Worm (Caenorhabditis elegans) whole organism, L4/young adult: ENCODE data around the gene K10H10.9.

Source experiments
- W03F9.2 ChIP-seq: fragments of 150-350 bp; optimal IDR thresholded peaks from 2 replicates; lab custom pipeline; 2014; ENCODE audit warnings: missing biosample characterization, missing genetic modification characterization
- dao-5 ChIP-seq: sonication (generic microtip); optimal IDR thresholded peaks from 2 replicates; lab custom pipeline; 2016; ENCODE audit warnings: missing genotype, missing genetic modification characterization, moderate library complexity, missing compliant biosample characterization
- him-1 ChIP-seq: sonication (generic microtip); optimal IDR thresholded peaks from 2 replicates; lab custom pipeline; 2016; ENCODE audit warnings: missing genotype, missing genetic modification reagents, missing genetic modification characterization, missing compliant biosample characterization

Gene K10H10.9

ce11 chrII:14483813-14484212 lies 31.1 kb downstream of the K10H10.9 start:
- TF ChIP-seq dao-5 (tag; lab: Kevin White, UChicago) = no peak
- no peak for TF ChIP-seq W03F9.2 (tag; lab: Kevin White, UChicago)
- no peak for TF ChIP-seq him-1 (tag; lab: Kevin White, UChicago)

- TF ChIP-seq W03F9.2 (tag; lab: Kevin White, UChicago) (no peak), dao-5 (tag; lab: Kevin White, UChicago) (no peak), him-1 (tag; lab: Kevin White, UChicago) (no peak)
Measured at ce11 chrII:14480772-14481171, 34.1 kb downstream of the K10H10.9 start.

- TF ChIP-seq him-1 (tag; lab: Kevin White, UChicago) = no peak
- no peak for TF ChIP-seq dao-5 (tag; lab: Kevin White, UChicago)
- TF ChIP-seq W03F9.2 (tag; lab: Kevin White, UChicago) = no peak
Measured at ce11 chrII:14479583-14480245, 35.2 kb downstream of the K10H10.9 start, which contains the start of gene C13B4.1. Gene C13B4.1, minus strand, starts transcription at chrII:14479633.

- no peak for TF ChIP-seq him-1 (tag; lab: Kevin White, UChicago)
- no peak for TF ChIP-seq W03F9.2 (tag; lab: Kevin White, UChicago)
Measured at ce11 chrII:14474700-14475099, 40.2 kb downstream of the K10H10.9 start.

ce11 chrII:14470020-14470419 lies 44.9 kb downstream of the K10H10.9 start:
- TF ChIP-seq W03F9.2 (tag; lab: Kevin White, UChicago) (no peak), him-1 (tag; lab: Kevin White, UChicago) (no peak), dao-5 (tag; lab: Kevin White, UChicago) (no peak)
